ENCODE assay signal across 1 fruit fly cellular context in the genomic region with DNA sequence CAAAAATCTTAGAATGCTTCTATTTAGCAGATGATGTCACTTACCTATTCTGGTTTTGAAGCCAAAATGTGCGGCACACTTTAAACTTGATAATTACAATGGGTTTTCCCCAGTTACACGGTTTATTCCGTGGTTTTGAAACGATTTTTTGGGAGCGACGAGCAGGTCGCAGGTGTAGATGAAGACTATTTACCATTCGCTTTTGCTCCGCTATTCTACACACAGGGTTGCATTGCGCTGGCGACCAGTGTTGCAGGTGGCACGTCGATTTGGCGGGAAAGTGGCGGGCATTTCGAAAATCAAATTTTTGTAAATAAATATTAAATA.
TF ChIP-seq lines count a peak whose summit lies in the region.

A gene (minus strand): TSS at position 196 of the 327 bp plus-strand sequence.

TF ChIP-seq in whole organism, embryonic, 481 proteins besides CTCF, POLR2A, EP300 and RAD21 (continued from another document):
- TF ChIP-seq Adf1 (GFP tag; IDR thresholded peaks at IDR 0.05; lab: Robert Waterston, UW) (no peak), CG10959 (GFP tag; IDR thresholded peaks at IDR 0.05; lab: Robert Waterston, UW) (no peak), Dref (GFP tag; IDR thresholded peaks at IDR 0.05; lab: Robert Waterston, UW) (no peak)
TF ChIP-seq in whole organism, embryonic: peak in this region for 132.
